Fruit fly (Drosophila melanogaster) S2 (cell line): ENCODE results near the gene ZAP3.

Experiments
- CG8478 ChIP-seq: fragments of >200 bp; optimal IDR thresholded peaks from 2 replicates; lab custom pipeline; 2018
- CTCF ChIP-seq, 2 experiments: fragments of >200 bp; optimal IDR thresholded peaks; 2 replicates each; lab custom pipeline; 2018

dm6 chrX:10118333-10118732 lies 36.0 kb upstream of the ZAP3 start:
- TF ChIP-seq CG8478 (lab: Kevin White, UChicago) (no peak), CTCF (optimal IDR thresholded peaks at IDR 0.05; lab: Kevin White, UChicago) (no peak)
